Fruit fly (Drosophila melanogaster) whole organism, embryonic: ENCODE results near the gene Pino.

ENCODE experiments used
- B-H1 ChIP-seq: fragments of 200-800 bp; sonication (Bioruptor generic); IDR thresholded peaks from 3 replicates; pipeline ENCODE4 v1.3.6; 2022; ENCODE audit warnings: missing biosample characterization, missing genetic modification characterization
- CG10654 ChIP-seq: fragments of 200-800 bp; sonication (Bioruptor generic); optimal IDR thresholded peaks from 2 replicates; lab custom pipeline; 2016; ENCODE audit warnings: missing biosample characterization, missing genetic modification characterization
- CG11504 ChIP-seq: fragments of 200-800 bp; sonication (Bioruptor generic); optimal IDR thresholded peaks from 3 replicates; lab custom pipeline; 2019; ENCODE audit warnings: missing biosample characterization, mild to moderate bottlenecking, missing genetic modification characterization, moderate library complexity
- CG14667 ChIP-seq: fragments of 200-800 bp; sonication (Bioruptor generic); IDR thresholded peaks from 2 replicates; pipeline ENCODE4 v1.3.6; 2022; ENCODE audit warnings: missing biosample characterization, missing genetic modification characterization
- CG15269 ChIP-seq: fragments of 200-800 bp; sonication (Bioruptor generic); optimal IDR thresholded peaks from 2 replicates; lab custom pipeline; 2018; ENCODE audit warnings: missing biosample characterization, mild to moderate bottlenecking, missing genetic modification characterization, moderate library complexity
- CG16813 ChIP-seq: fragments of 200-800 bp; sonication (Bioruptor generic); IDR thresholded peaks from 3 replicates; pipeline ENCODE4 v1.3.6; 2022; ENCODE audit warnings: missing biosample characterization, missing genetic modification characterization; ENCODE audit not compliant: partially characterized antibody
- CG16815 ChIP-seq: fragments of 200-800 bp; sonication (Bioruptor generic); optimal IDR thresholded peaks from 3 replicates; lab custom pipeline; 2017; ENCODE audit warnings: missing biosample characterization, mild to moderate bottlenecking, missing genetic modification characterization
- CG16863 ChIP-seq: fragments of 200-800 bp; sonication (Bioruptor generic); optimal IDR thresholded peaks from 3 replicates; lab custom pipeline; 2016; ENCODE audit warnings: missing biosample characterization, missing genetic modification characterization
- CG17359 ChIP-seq: fragments of 200-800 bp; sonication (Bioruptor generic); optimal IDR thresholded peaks from 3 replicates; lab custom pipeline; 2018; ENCODE audit warnings: missing biosample characterization, mild to moderate bottlenecking, missing genetic modification characterization, moderate library complexity
- CG18011 ChIP-seq: fragments of 200-800 bp; sonication (Bioruptor generic); optimal IDR thresholded peaks from 2 replicates; lab custom pipeline; 2017; ENCODE audit warnings: missing biosample characterization, missing genetic modification characterization, mild to moderate bottlenecking, moderate library complexity, missing genotype
- CG31224 ChIP-seq: fragments of 200-800 bp; sonication (Bioruptor generic); IDR thresholded peaks from 2 replicates; pipeline ENCODE4 v1.3.6; 2022; ENCODE audit warnings: missing biosample characterization, missing genetic modification characterization
- CG31365 ChIP-seq: fragments of 200-800 bp; sonication (Bioruptor generic); optimal IDR thresholded peaks from 2 replicates; lab custom pipeline; 2018; ENCODE audit warnings: missing biosample characterization, mild to moderate bottlenecking, missing genetic modification characterization
- CG4360 ChIP-seq: fragments of 200-800 bp; sonication (Bioruptor generic); IDR thresholded peaks from 2 replicates; pipeline ENCODE4 v1.3.6; 2022; ENCODE audit warnings: missing biosample characterization, missing genetic modification characterization
- CG4854 ChIP-seq: fragments of 200-800 bp; sonication (Bioruptor generic); optimal IDR thresholded peaks from 2 replicates; lab custom pipeline; 2016; ENCODE audit warnings: missing biosample characterization, missing genetic modification characterization, inconsistent platforms
- CG8359 ChIP-seq: fragments of 200-800 bp; sonication (Bioruptor generic); optimal IDR thresholded peaks from 2 replicates; lab custom pipeline; 2017; ENCODE audit warnings: missing biosample characterization, mild to moderate bottlenecking, missing genetic modification characterization, borderline replicate concordance
- CG8478 ChIP-seq: fragments of >200 bp; optimal IDR thresholded peaks from 2 replicates; lab custom pipeline; 2018
- CG8944 ChIP-seq: fragments of 200-800 bp; sonication (Bioruptor generic); optimal IDR thresholded peaks from 3 replicates; lab custom pipeline; 2016; ENCODE audit warnings: missing biosample characterization, missing genetic modification characterization
- CG9215 ChIP-seq: fragments of 200-800 bp; sonication (Bioruptor generic); IDR thresholded peaks from 2 replicates; pipeline ENCODE4 v1.3.6; 2022; ENCODE audit warnings: missing biosample characterization, missing genetic modification characterization
- Gug ChIP-seq: fragments of 200-800 bp; sonication (Bioruptor generic); IDR thresholded peaks from 4 replicates; pipeline ENCODE4 v1.3.6; 2022; ENCODE audit warnings: missing biosample characterization, missing genetic modification characterization
- H2.0 ChIP-seq: fragments of 200-800 bp; sonication (Bioruptor generic); IDR thresholded peaks from 2 replicates; pipeline ENCODE4 v1.3.6; 2022; ENCODE audit warnings: missing biosample characterization, missing genetic modification characterization
- HLH3B ChIP-seq: fragments of 200-800 bp; sonication (Bioruptor generic); IDR thresholded peaks from 2 replicates; pipeline ENCODE4 v1.3.6; 2022; ENCODE audit warnings: missing biosample characterization, missing genetic modification characterization
- Hey ChIP-seq: fragments of 200-800 bp; sonication (Bioruptor generic); optimal IDR thresholded peaks from 3 replicates; lab custom pipeline; 2018; ENCODE audit warnings: missing biosample characterization, mild to moderate bottlenecking, missing genetic modification characterization
- Hmx ChIP-seq: fragments of 200-800 bp; sonication (Bioruptor generic); optimal IDR thresholded peaks from 2 replicates; lab custom pipeline; 2016; ENCODE audit warnings: missing biosample characterization, missing genetic modification characterization
- Lhr ChIP-seq: fragments of 200-800 bp; sonication (Bioruptor generic); optimal IDR thresholded peaks from 3 replicates; lab custom pipeline; 2017; ENCODE audit warnings: mild to moderate bottlenecking, missing biosample characterization, missing genetic modification reagents, missing genetic modification characterization
- Med ChIP-seq: fragments of 200-800 bp; sonication (Bioruptor generic); peaks from one replicate; lab custom pipeline; 2016; ENCODE audit warnings: missing biosample characterization, missing genetic modification characterization, mild to moderate bottlenecking, inconsistent platforms, moderate library complexity
- NFAT ChIP-seq: fragments of 200-800 bp; sonication (Bioruptor generic); IDR thresholded peaks from 2 replicates; pipeline ENCODE4 v1.3.6; 2022; ENCODE audit warnings: missing biosample characterization, missing genetic modification characterization
- Opbp ChIP-seq: fragments of 200-800 bp; sonication (Bioruptor generic); IDR thresholded peaks from 3 replicates; pipeline ENCODE4 v1.3.6; 2022; ENCODE audit warnings: missing biosample characterization, missing genetic modification characterization; ENCODE audit not compliant: partially characterized antibody
- Poxn ChIP-seq: fragments of 200-800 bp; sonication (Bioruptor generic); IDR thresholded peaks from 2 replicates; pipeline ENCODE4 v1.3.6; 2022; ENCODE audit warnings: missing biosample characterization, missing genetic modification characterization
- Six4 ChIP-seq: fragments of 200-800 bp; sonication (Bioruptor generic); optimal IDR thresholded peaks from 2 replicates; lab custom pipeline; 2016; ENCODE audit warnings: missing biosample characterization, missing genetic modification characterization
- Spps ChIP-seq: fragments of 200-800 bp; sonication (Bioruptor generic); optimal IDR thresholded peaks from 2 replicates; lab custom pipeline; 2018; ENCODE audit warnings: missing biosample characterization, mild to moderate bottlenecking, missing genetic modification characterization
- YL-1 ChIP-seq: fragments of 200-800 bp; sonication (Bioruptor generic); optimal IDR thresholded peaks from 3 replicates; lab custom pipeline; 2017; ENCODE audit warnings: missing biosample characterization, mild to moderate bottlenecking, missing genetic modification characterization
- ara ChIP-seq: fragments of 200-800 bp; sonication (Bioruptor generic); IDR thresholded peaks from 2 replicates; pipeline ENCODE4 v1.3.6; 2022; ENCODE audit warnings: missing biosample characterization, missing genetic modification characterization
- ewg ChIP-seq: fragments of 200-800 bp; sonication (Bioruptor generic); optimal IDR thresholded peaks from 3 replicates; lab custom pipeline; 2017; ENCODE audit warnings: mild to moderate bottlenecking, missing biosample characterization, missing genetic modification reagents, missing genetic modification characterization
- exex ChIP-seq: fragments of 200-800 bp; sonication (Bioruptor generic); optimal IDR thresholded peaks from 4 replicates; lab custom pipeline; 2018; ENCODE audit warnings: missing biosample characterization, mild to moderate bottlenecking, missing genetic modification characterization, moderate library complexity
- lola ChIP-seq, 3 experiments: fragments of >200 bp in 2 of 3; fragments of 200-800 bp in 1 of 3; sonication (Bioruptor generic) in 1 of 3; optimal IDR thresholded peaks; 2 replicates each; lab custom pipeline; 2017 to 2019; ENCODE audit warnings: missing biosample characterization in 3 of 3, missing genetic modification characterization in 3 of 3, mild to moderate bottlenecking in 1 of 3, moderate library complexity in 1 of 3
- nom ChIP-seq: fragments of 200-800 bp; sonication (Bioruptor generic); optimal IDR thresholded peaks from 2 replicates; lab custom pipeline; 2017; ENCODE audit warnings: missing biosample characterization, missing genetic modification characterization, mild to moderate bottlenecking, moderate library complexity, missing genetic modification reagents
- phol ChIP-seq: fragments of 200-800 bp; sonication (Bioruptor generic); optimal IDR thresholded peaks from 3 replicates; lab custom pipeline; 2018; ENCODE audit warnings: missing biosample characterization, mild to moderate bottlenecking, missing genetic modification characterization, moderate library complexity
- pita ChIP-seq: fragments of 200-800 bp; sonication (Bioruptor generic); optimal IDR thresholded peaks from 2 replicates; lab custom pipeline; 2017; ENCODE audit warnings: missing biosample characterization, mild to moderate bottlenecking, missing genetic modification characterization
- pnt ChIP-seq: fragments of 200-800 bp; sonication (Bioruptor generic); optimal IDR thresholded peaks from 3 replicates; lab custom pipeline; 2016; ENCODE audit warnings: missing biosample characterization, missing genetic modification characterization
- row ChIP-seq: fragments of 200-800 bp; sonication (Bioruptor generic); IDR thresholded peaks from 3 replicates; pipeline ENCODE4 v1.3.6; 2022; ENCODE audit warnings: missing biosample characterization, missing genetic modification characterization
- sob ChIP-seq: fragments of 200-800 bp; sonication (Bioruptor generic); IDR thresholded peaks from 2 replicates; pipeline ENCODE4 v1.3.6; 2022; ENCODE audit warnings: missing biosample characterization, missing genetic modification characterization
- tap ChIP-seq: fragments of 200-800 bp; optimal IDR thresholded peaks from 3 replicates; lab custom pipeline; 2019; ENCODE audit warnings: missing biosample characterization, mild to moderate bottlenecking, missing genetic modification characterization, moderate library complexity
- tgo ChIP-seq: fragments of 200-800 bp; sonication (Bioruptor generic); IDR thresholded peaks from 3 replicates; pipeline ENCODE4 v1.3.6; 2022; ENCODE audit warnings: missing biosample characterization, missing genetic modification characterization
- tin ChIP-seq: fragments of 200-800 bp; sonication (Bioruptor generic); optimal IDR thresholded peaks from 3 replicates; lab custom pipeline; 2016; ENCODE audit warnings: missing biosample characterization, missing genetic modification characterization
- tup ChIP-seq: fragments of 200-800 bp; sonication (Bioruptor generic); optimal IDR thresholded peaks from 2 replicates; lab custom pipeline; 2016; ENCODE audit warnings: missing biosample characterization, mild to moderate bottlenecking, missing genetic modification characterization, moderate library complexity

Gene Pino

DNA sequence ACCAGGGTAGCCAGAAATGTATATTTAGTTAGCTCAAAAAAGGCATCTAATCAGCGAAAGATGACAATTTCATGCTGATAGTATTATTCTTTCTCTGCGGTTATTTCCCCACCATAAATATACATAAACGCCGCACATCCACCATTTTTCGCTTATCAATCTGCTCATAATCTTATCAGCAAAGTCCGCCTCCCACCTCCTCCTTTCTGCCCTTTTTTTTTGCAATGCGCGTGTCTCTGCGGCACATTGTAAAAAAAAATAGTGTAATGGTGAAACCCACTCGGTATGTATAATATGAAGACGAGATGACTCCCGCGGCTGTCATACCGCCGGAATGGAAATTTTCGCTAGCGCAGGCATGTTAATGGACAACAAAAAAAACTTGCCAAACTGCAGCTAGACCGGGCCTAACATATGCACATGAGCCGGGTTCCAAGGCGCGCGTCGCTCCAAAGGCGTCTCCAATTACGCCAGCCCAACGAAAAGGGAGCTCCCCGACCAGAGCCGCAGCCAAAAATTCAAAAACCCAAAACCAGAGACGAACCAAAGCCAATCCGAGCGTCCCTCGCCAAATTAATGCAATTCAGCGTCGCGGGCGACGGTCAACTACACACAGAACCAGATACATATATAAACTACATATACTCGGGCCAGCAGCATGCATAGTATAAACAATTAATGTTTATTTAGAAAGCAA is 8.4 kb downstream of the Pino start (continued):
- TF ChIP-seq exex (peak; percentile 51), Hey (tag; lab: Kevin White, UChicago) (peak; percentile 60), CG31365 (tag; lab: Kevin White, UChicago) (no peak), Med (peak; percentile 59), Gug (GFP tag; lab: Robert Waterston, UW) (no peak)

DNA sequence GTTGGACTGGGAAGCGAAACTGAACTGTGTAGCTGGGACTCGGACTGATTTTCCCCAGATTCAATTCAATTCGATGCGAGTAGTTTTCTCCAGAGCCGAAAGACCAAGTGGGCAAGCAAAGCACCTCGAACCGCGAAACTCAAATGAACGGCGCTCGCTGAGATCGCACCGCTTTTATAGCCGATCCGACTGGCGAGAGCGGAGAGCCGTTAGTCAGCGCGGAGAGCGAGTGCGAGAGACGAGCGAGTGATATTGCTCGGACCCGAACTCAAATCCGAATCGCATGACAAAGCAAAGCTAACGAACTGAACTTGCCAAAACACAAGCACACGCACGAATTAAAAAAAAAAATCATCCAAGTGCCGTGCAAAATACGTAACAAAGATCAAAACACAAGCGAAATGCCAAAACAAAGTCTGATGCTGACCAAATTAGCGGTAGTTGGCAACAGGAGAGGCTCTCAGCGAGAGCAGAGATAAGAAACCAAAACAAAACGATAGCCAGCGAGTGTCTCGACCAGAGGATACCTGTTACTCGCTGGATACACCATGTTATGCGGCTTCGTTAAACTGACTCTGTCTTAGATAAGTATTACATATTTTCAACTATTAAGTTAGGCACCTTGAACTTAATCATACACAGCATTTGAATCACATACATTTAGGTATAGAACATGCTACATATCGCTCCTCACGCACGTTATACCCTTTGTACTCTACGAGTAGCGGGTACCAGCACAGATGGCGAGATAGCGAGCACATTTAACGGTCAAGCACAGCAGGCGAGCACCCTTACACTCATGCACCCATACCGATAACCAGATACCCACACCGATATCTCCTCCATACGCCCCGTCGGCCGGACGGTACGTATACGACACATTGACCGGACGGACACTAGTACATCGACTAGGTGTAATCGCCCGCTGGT is 9.6 kb downstream of the Pino start:
- TF ChIP-seq CG16813 (GFP tag; lab: Robert Waterston, UW): no peak
- TF ChIP-seq row: peak; percentile 98
- TF ChIP-seq CG4360: no peak
- peak; percentile 36; the same call in 1 of the 2 replicates for TF ChIP-seq ara (GFP tag; lab: Robert Waterston, UW)
- TF ChIP-seq pita (GFP tag; lab: Kevin White, UChicago): no peak
- peak; percentile 53 for TF ChIP-seq ewg (GFP tag; lab: Kevin White, UChicago)
- TF ChIP-seq CG14667 (GFP tag; lab: Robert Waterston, UW): no peak; the same call in 1 of the 2 replicates
- TF ChIP-seq tgo (GFP tag; lab: Robert Waterston, UW): peak; percentile 82
- no peak for TF ChIP-seq YL-1 (GFP tag; lab: Kevin White, UChicago)
- TF ChIP-seq nom (GFP tag; lab: Kevin White, UChicago): peak; percentile 26
- peak; percentile 76 for TF ChIP-seq CG15269 (tag; lab: Kevin White, UChicago)
- peak; percentile 66 for TF ChIP-seq phol (tag; lab: Kevin White, UChicago)
- TF ChIP-seq Hmx: peak; percentile 6
- peak; percentile 51 for TF ChIP-seq CG18011 (GFP tag; lab: Kevin White, UChicago)
- peak; percentile 69 for TF ChIP-seq HLH3B (GFP tag; lab: Robert Waterston, UW)
- peak; percentile 40 for TF ChIP-seq tup
- peak; percentile 74 for TF ChIP-seq CG31224 (GFP tag; lab: Robert Waterston, UW)
- no peak for TF ChIP-seq Spps (tag; lab: Kevin White, UChicago)
- TF ChIP-seq Poxn (GFP tag; lab: Robert Waterston, UW): 0 out of 2 replicates have a peak, but pooled peaks have one; percentile 43
- no peak for TF ChIP-seq Lhr (GFP tag; lab: Kevin White, UChicago)
- TF ChIP-seq B-H1: peak; percentile 74
- peak; percentile 77 for TF ChIP-seq sob (GFP tag; lab: Robert Waterston, UW)
- TF ChIP-seq CG4854: peak; percentile 39
- peak; percentile 38 for TF ChIP-seq tap (tag; lab: Kevin White, UChicago)
- peak; percentile 19 for TF ChIP-seq pnt (GFP tag; lab: Kevin White, UChicago)
- TF ChIP-seq CG9215 (GFP tag; lab: Robert Waterston, UW): peak; percentile 74
- peak; percentile 57 for TF ChIP-seq tin (GFP tag; lab: Kevin White, UChicago)
- TF ChIP-seq CG11504: peak; percentile 73
- peak in 1 of 3 experiments; percentile 48 for TF ChIP-seq lola (GFP tag; optimal IDR thresholded peaks at IDR 0.05; lab: Kevin White, UChicago)
- TF ChIP-seq CG8478: no peak
- peak; percentile 63; the same call in 2 of the 4 replicates for TF ChIP-seq Gug (GFP tag; lab: Robert Waterston, UW)
- peak; percentile 57 for TF ChIP-seq CG8944 (GFP tag; lab: Kevin White, UChicago)
- peak; percentile 66 for TF ChIP-seq NFAT (GFP tag; lab: Robert Waterston, UW)
- peak; percentile 69; the same call in 1 of the 2 replicates for TF ChIP-seq H2.0 (GFP tag; lab: Robert Waterston, UW)
- peak; percentile 40; the same call in 1 of the 3 replicates for TF ChIP-seq Opbp (GFP tag; lab: Robert Waterston, UW)
- peak; percentile 54 for TF ChIP-seq CG17359 (tag; lab: Kevin White, UChicago)
- TF ChIP-seq CG8359 (GFP tag; lab: Kevin White, UChicago): no peak
- peak; percentile 63 for TF ChIP-seq Six4 (GFP tag; lab: Kevin White, UChicago)
- peak; percentile 58 for TF ChIP-seq CG16863
- peak; percentile 64 for TF ChIP-seq CG16815 (GFP tag; lab: Kevin White, UChicago)
- peak; percentile 54 for TF ChIP-seq CG10654 (GFP tag; lab: Kevin White, UChicago)
